Fruit fly (Drosophila melanogaster): ENCODE data around the gene smog.

The smog gene

DNA sequence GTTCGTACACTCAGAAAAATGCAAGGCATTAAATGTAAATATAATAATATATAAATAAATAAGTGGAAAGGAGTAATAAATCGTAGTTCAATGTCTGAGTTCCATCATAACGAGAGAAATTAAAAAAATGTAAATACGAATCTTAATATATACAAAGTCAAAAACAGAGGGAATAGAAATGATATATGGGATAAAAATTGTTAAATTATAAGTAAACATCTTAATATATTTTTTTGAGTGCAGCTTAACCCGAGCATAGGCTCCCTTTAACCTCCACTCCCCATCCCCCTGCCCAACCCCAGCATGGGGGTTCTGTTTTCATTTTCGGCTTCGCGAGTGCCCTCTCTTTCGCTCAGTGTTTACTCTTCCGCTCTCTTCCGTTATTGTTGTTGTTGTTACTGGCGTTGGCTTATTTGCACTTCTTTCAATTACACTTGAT, 63.1 kb downstream of the smog start (continued):
- TF ChIP-seq CG3919 (GFP tag; optimal IDR thresholded peaks at IDR 0.05) (peak; percentile 50), ss (GFP tag; optimal IDR thresholded peaks at IDR 0.05) (peak; percentile 24 to 76), Sox102F (GFP tag; optimal IDR thresholded peaks at IDR 0.05) (no peak), CG6163 (GFP tag; IDR thresholded peaks at IDR 0.05) (peak; percentile 57; the same call in 1 of the 3 replicates), Gug (GFP tag; IDR thresholded peaks at IDR 0.05) (no peak), vri (GFP tag; optimal IDR thresholded peaks at IDR 0.05) (no peak), Sox15 (GFP tag; optimal IDR thresholded peaks at IDR 0.05) (peak; percentile 33), CG6792 (GFP tag; optimal IDR thresholded peaks at IDR 0.05) (peak; percentile 52), fd85E (GFP tag; optimal IDR thresholded peaks at IDR 0.05) (no peak), net (GFP tag; optimal IDR thresholded peaks at IDR 0.05) (no peak), svp (GFP tag) (peak; percentile 65), achi (GFP tag; optimal IDR thresholded peaks at IDR 0.05) (peak; percentile 66), CG7368 (GFP tag; optimal IDR thresholded peaks at IDR 0.05) (peak; percentile 34), CG11762 (GFP tag; optimal IDR thresholded peaks at IDR 0.05; ENCODE audit: insufficient read depth) (peak; percentile 9), CG6276 (GFP tag; optimal IDR thresholded peaks at IDR 0.05) (peak; percentile 5), CG10669 (GFP tag; optimal IDR thresholded peaks at IDR 0.05) (peak; percentile 30)

- no peak for TF ChIP-seq ss (GFP tag; optimal IDR thresholded peaks at IDR 0.05)
- no peak for TF ChIP-seq CG10669 (GFP tag; optimal IDR thresholded peaks at IDR 0.05)
- no peak for TF ChIP-seq CG6792 (GFP tag; optimal IDR thresholded peaks at IDR 0.05)
- no peak for TF ChIP-seq Eip75B (GFP tag; optimal IDR thresholded peaks at IDR 0.05)
- no peak for TF ChIP-seq Gug (GFP tag; IDR thresholded peaks at IDR 0.05)
- no peak for TF ChIP-seq Lpt (GFP tag; optimal IDR thresholded peaks at IDR 0.05)
- TF ChIP-seq esn (GFP tag; optimal IDR thresholded peaks at IDR 0.05) = no peak
- no peak for TF ChIP-seq CG6808 (GFP tag; optimal IDR thresholded peaks at IDR 0.05)
- TF ChIP-seq achi (GFP tag; optimal IDR thresholded peaks at IDR 0.05) = no peak
- TF ChIP-seq Sox15 (GFP tag; optimal IDR thresholded peaks at IDR 0.05) = no peak
- TF ChIP-seq Smox (GFP tag; optimal IDR thresholded peaks at IDR 0.05) = no peak
- TF ChIP-seq Blimp-1 (GFP tag; optimal IDR thresholded peaks at IDR 0.05) = no peak
- no peak for TF ChIP-seq CG8632 (GFP tag; optimal IDR thresholded peaks at IDR 0.05)
- no peak for TF ChIP-seq Ets96B (tag; optimal IDR thresholded peaks at IDR 0.05)
- TF ChIP-seq CG8319 (GFP tag; optimal IDR thresholded peaks at IDR 0.05) = no peak
- no peak for TF ChIP-seq Sox14 (GFP tag; optimal IDR thresholded peaks at IDR 0.05)
- TF ChIP-seq CG8119 (GFP tag; IDR thresholded peaks at IDR 0.05) = no peak
- no peak for TF ChIP-seq OdsH (GFP tag; optimal IDR thresholded peaks at IDR 0.05)
- no peak for TF ChIP-seq CG6276 (GFP tag; optimal IDR thresholded peaks at IDR 0.05)
Observed at dm6 chr2L:4916738-4917137, 64.1 kb downstream of the smog start.

All from whole organism, prepupa.